Fruit fly (Drosophila melanogaster) whole organism, pupa: Measurements from ENCODE around the gene dnc.
A peak's percentile ranks its signal among the peaks of the same experiment; 100 is the strongest.

Source experiments
- CG15710 ChIP-seq: fragments of 200-800 bp; sonication (Bioruptor generic); optimal IDR thresholded peaks from 2 replicates; lab custom pipeline; 2018; ENCODE audit warnings: missing biosample characterization, mild to moderate bottlenecking, missing genetic modification characterization, moderate library complexity
- CG17806 ChIP-seq: fragments of 200-800 bp; sonication (Bioruptor generic); optimal IDR thresholded peaks from 2 replicates; lab custom pipeline; 2018; ENCODE audit warnings: missing biosample characterization, mild to moderate bottlenecking, missing genetic modification characterization, moderate library complexity
- CG9948 ChIP-seq: fragments of 200-800 bp; sonication (Bioruptor generic); optimal IDR thresholded peaks from 2 replicates; lab custom pipeline; 2018; ENCODE audit warnings: missing biosample characterization, mild to moderate bottlenecking, missing genetic modification characterization, moderate library complexity
- fd96Ca ChIP-seq: fragments of 200-800 bp; sonication (Bioruptor generic); IDR thresholded peaks from 3 replicates; pipeline ENCODE4 v1.3.6; 2022; ENCODE audit warnings: missing biosample characterization, missing genetic modification characterization
- rn ChIP-seq: fragments of 200-800 bp; sonication (Bioruptor generic); IDR thresholded peaks from 2 replicates; pipeline ENCODE4 v1.3.6; 2022; ENCODE audit warnings: missing biosample characterization, missing genetic modification characterization

DNA sequence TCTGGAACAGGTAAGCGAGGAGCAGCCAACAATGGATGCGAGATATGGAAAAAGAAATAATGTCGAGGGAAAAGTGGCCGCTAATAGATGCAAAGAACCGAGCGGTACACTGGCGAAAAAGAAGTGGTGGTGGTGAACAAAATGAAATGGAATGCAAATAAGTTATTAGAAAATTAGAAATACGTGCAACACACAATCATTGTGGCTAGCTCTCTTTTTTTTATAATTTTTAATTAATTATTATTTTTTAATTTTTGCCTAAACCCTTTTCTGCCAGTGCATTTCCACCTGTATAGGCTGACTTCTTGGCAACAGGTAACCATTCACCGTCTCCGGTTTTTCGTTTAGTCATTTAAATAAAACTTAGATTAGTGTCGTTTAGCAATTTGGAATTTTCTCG, 178.9 kb downstream of the dnc start:
- no peak for TF ChIP-seq CG17806 (tag; lab: Kevin White, UChicago)
- 0 out of 3 replicates have a peak, but pooled peaks have one; percentile 30 for TF ChIP-seq fd96Ca (GFP tag; lab: Robert Waterston, UW)
- no peak for TF ChIP-seq CG15710
- no peak for TF ChIP-seq CG9948
- TF ChIP-seq rn, result no peak
